Fruit fly (Drosophila melanogaster): ENCODE measurements around the gene CG15695.

CG15695 gene

DNA sequence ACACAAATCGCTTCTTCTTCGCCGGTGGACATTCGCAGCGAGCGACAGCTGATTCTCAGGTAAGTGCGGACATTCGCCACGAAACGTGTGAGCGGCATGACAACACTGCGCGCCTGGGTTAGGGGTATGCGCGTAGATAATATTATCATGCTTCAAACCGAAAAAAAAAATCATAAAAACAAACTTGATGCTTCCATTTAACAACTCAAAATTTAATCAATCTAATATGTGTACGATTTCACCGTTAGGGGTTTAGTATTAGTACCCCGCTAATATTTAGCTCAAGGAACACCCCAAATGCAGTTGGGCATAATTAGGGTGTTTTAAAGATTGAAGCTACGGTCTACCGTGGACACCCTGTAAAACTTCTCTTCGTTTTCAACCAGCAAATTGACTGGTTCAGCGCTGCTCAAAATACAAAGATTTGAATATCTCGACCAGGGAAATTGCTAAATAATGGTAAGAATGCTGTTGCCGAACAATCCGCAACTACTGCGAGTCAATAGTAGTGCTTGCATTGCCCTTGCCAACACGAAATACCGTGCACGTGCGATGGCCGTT lies 20.0 kb upstream of the CG15695 start, which contains the start of the genes CG17271 and RpS20 (continued):
- peak; percentile 78 for TF ChIP-seq NFAT (GFP tag; IDR thresholded peaks at IDR 0.05)
- TF ChIP-seq CTCF (GFP tag; optimal IDR thresholded peaks at IDR 0.05): peak; percentile 38
- TF ChIP-seq CG6654 (GFP tag; optimal IDR thresholded peaks at IDR 0.05): peak; percentile 46
- TF ChIP-seq HLH4C (GFP tag; IDR thresholded peaks at IDR 0.05; ENCODE audit: partially characterized antibody): no peak
- TF ChIP-seq CG10462 (GFP tag; optimal IDR thresholded peaks at IDR 0.05): peak; percentile 86
- TF ChIP-seq Chrac-16 (GFP tag; optimal IDR thresholded peaks at IDR 0.05): peak; percentile 93
- peak; percentile 76 for TF ChIP-seq gsb (GFP tag; IDR thresholded peaks at IDR 0.05)
- peak; percentile 96 for TF ChIP-seq CG9932 (GFP tag; IDR thresholded peaks at IDR 0.05)
- peak; percentile 81 for TF ChIP-seq B-H1 (GFP tag; IDR thresholded peaks at IDR 0.05)
- peak; percentile 88 for TF ChIP-seq CG1602 (GFP tag; optimal IDR thresholded peaks at IDR 0.05)
- TF ChIP-seq prd (optimal IDR thresholded peaks at IDR 0.05): no peak
- TF ChIP-seq prd (GFP tag; IDR thresholded peaks at IDR 0.05): peak; percentile 94
- peak; percentile 90 for TF ChIP-seq ase (GFP tag; IDR thresholded peaks at IDR 0.05)
- peak; percentile 85 for TF ChIP-seq Fer2 (tag; optimal IDR thresholded peaks at IDR 0.05)
- peak; percentile 94 for TF ChIP-seq gem (tag; optimal IDR thresholded peaks at IDR 0.05)
- peak; percentile 85 for TF ChIP-seq trh (GFP tag; optimal IDR thresholded peaks at IDR 0.05)
- TF ChIP-seq CG13296 (GFP tag; optimal IDR thresholded peaks at IDR 0.05): peak; percentile 80
- TF ChIP-seq hbn (GFP tag; IDR thresholded peaks at IDR 0.05; ENCODE audit: partially characterized antibody): 0 out of 2 replicates have a peak, but pooled peaks have one; percentile 32
- TF ChIP-seq H15 (GFP tag; IDR thresholded peaks at IDR 0.05): peak; percentile 91
- TF ChIP-seq Max (GFP tag; optimal IDR thresholded peaks at IDR 0.05): peak; percentile 89
- peak; percentile 89 for TF ChIP-seq ken (GFP tag; IDR thresholded peaks at IDR 0.05)
- TF ChIP-seq CG9876 (GFP tag; optimal IDR thresholded peaks at IDR 0.05): peak; percentile 95
- TF ChIP-seq Doc2 (GFP tag; IDR thresholded peaks at IDR 0.05): peak; percentile 61; the same call in 1 of the 2 replicates
- peak; percentile 96 for TF ChIP-seq CG8944 (GFP tag; optimal IDR thresholded peaks at IDR 0.05)
- peak; percentile 83 for TF ChIP-seq Ada2b (GFP tag; IDR thresholded peaks at IDR 0.05)
- peak; percentile 7 for TF ChIP-seq HLHmδ (GFP tag; optimal IDR thresholded peaks at IDR 0.05)
- TF ChIP-seq HmgD (GFP tag; optimal IDR thresholded peaks at IDR 0.05): peak; percentile 96
- TF ChIP-seq Antp (GFP tag; optimal IDR thresholded peaks at IDR 0.05): peak; percentile 97
- peak; percentile 87 for TF ChIP-seq CG11504 (tag; optimal IDR thresholded peaks at IDR 0.05)
- TF ChIP-seq CG17568 (GFP tag; optimal IDR thresholded peaks at IDR 0.05): peak; percentile 85
- peak; percentile 82 for TF ChIP-seq Sox100B (GFP tag; optimal IDR thresholded peaks at IDR 0.05)
- TF ChIP-seq CG16815 (GFP tag; optimal IDR thresholded peaks at IDR 0.05): peak; percentile 82
- peak; percentile 87 for TF ChIP-seq CG4328 (GFP tag; optimal IDR thresholded peaks at IDR 0.05)
- TF ChIP-seq Aef1 (GFP tag; IDR thresholded peaks at IDR 0.05): peak; percentile 88
- TF ChIP-seq emc (GFP tag; optimal IDR thresholded peaks at IDR 0.05): peak; percentile 90
- TF ChIP-seq CG10321 (GFP tag; IDR thresholded peaks at IDR 0.05): peak; percentile 42; the same call in 1 of the 2 replicates
- peak; percentile 64 for TF ChIP-seq trem (tag; optimal IDR thresholded peaks at IDR 0.05)
- peak; percentile 87 for TF ChIP-seq CG3726 (GFP tag; IDR thresholded peaks at IDR 0.05)
- peak in 1 of 3 experiments; percentile 89 for TF ChIP-seq lola (GFP tag; optimal IDR thresholded peaks at IDR 0.05)
- peak; percentile 96 for TF ChIP-seq CG12659 (GFP tag; optimal IDR thresholded peaks at IDR 0.05)
- peak; percentile 68 for TF ChIP-seq dimm (GFP tag; IDR thresholded peaks at IDR 0.05)
- TF ChIP-seq NfI (GFP tag; optimal IDR thresholded peaks at IDR 0.05): peak; percentile 87
- 0 out of 3 replicates have a peak, but pooled peaks have one; percentile 41 for TF ChIP-seq jigr1 (GFP tag; IDR thresholded peaks at IDR 0.05)
- TF ChIP-seq esg (GFP tag; conservative IDR thresholded peaks at IDR 0.05): peak; percentile 90
- peak; percentile 94 for TF ChIP-seq lab (GFP tag; optimal IDR thresholded peaks at IDR 0.05)
- TF ChIP-seq Sox102F (GFP tag; optimal IDR thresholded peaks at IDR 0.05): peak; percentile 89
- peak; percentile 97 for TF ChIP-seq CG2120 (GFP tag; optimal IDR thresholded peaks at IDR 0.05)
- TF ChIP-seq CG10209 (GFP tag; optimal IDR thresholded peaks at IDR 0.05): peak; percentile 88
- peak; percentile 60 for TF ChIP-seq BEAF-32 (GFP tag; optimal IDR thresholded peaks at IDR 0.05)
- no peak for TF ChIP-seq Doc3 (GFP tag; IDR thresholded peaks at IDR 0.05; ENCODE audit: partially characterized antibody)
